Worm (Caenorhabditis elegans): ENCODE results near the gene T12D8.10.

Gene T12D8.10

DNA sequence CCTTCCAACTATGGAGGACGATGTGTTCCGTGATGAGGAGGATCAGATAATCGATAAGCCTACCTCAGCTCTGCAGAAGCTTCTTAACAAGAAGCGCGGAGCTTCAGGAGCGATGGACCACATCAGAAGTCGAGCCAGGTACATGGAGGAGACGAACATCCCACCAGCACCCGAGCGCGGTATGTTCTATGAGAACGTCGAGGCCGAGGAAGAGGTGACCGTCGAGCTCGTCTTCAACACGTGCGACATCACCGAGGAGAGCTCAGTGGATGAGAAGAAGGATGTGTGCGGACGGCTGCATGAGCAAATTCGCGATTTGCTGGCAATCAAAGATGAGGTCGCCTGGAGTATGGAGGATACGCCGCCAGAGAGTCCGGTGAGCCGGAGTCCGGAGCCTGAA is 9.9 kb upstream of the T12D8.10 start:
- TF ChIP-seq unc-62 (GFP tag; optimal IDR thresholded peaks at IDR 0.05) = no peak

ce11 chrIII:13651414-13651813 is 9.3 kb upstream of the T12D8.10 start:
- TF ChIP-seq unc-62 (GFP tag; optimal IDR thresholded peaks at IDR 0.05) = no peak

- no peak for TF ChIP-seq unc-62 (GFP tag; optimal IDR thresholded peaks at IDR 0.05)
These were observed 6.4 kb upstream of the T12D8.10 start for ce11 chrIII:13648540-13648939.

DNA sequence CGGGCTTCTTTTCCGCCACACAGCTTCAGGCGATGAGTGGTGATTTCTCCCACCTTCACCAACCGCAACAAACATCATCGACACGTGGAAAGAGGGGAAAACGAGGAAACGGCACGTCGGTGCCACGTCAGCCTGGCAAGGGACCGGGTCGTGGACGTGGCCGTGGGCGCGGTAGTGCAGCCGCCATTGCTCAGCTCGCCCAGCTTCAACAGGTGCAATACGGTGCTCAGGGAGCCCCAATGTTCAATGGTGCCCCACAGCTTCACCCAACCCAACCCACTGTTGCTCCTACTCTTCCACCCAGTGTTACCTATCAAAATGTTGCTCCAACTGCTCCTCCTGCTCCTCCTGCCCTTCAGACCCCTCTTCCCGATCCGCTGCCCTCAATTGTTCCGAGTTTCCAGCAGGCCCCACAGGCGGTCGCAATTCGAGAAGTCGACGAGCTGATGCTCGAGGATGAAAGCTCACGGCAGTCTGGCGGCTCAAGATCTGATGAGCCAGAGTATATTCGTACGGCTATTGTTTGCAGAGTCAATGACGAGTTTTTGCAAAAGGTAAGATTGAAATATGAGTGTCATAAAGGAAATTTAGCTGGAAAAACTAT is 3.9 kb upstream of the T12D8.10 start:
- TF ChIP-seq unc-62 (GFP tag; optimal IDR thresholded peaks at IDR 0.05) = no peak

ce11 chrIII:13644279-13644678 is 2.2 kb upstream of the T12D8.10 start:
- no peak for TF ChIP-seq unc-62 (GFP tag; optimal IDR thresholded peaks at IDR 0.05)

- TF ChIP-seq unc-62 (GFP tag; optimal IDR thresholded peaks at IDR 0.05) = peak; percentile 42
These were observed 1.4 kb upstream of the T12D8.10 start, which contains the start of the genes drr-2 and set-16 for ce11 chrIII:13643534-13643933. Gene drr-2, minus strand, starts transcription at chrIII:13643570. Gene set-16, plus strand, starts transcription at chrIII:13643916.

ce11 chrIII:13642776-13643175 is 649 bp upstream of the T12D8.10 start:
- no peak for TF ChIP-seq unc-62 (GFP tag; optimal IDR thresholded peaks at IDR 0.05)

ce11 chrIII:13641588-13641987 is 539 bp downstream of the T12D8.10 start, which contains the start of gene acbp-5:
Gene acbp-5, minus strand, starts transcription at chrIII:13641688.
- no peak for TF ChIP-seq unc-62 (GFP tag; optimal IDR thresholded peaks at IDR 0.05)

DNA sequence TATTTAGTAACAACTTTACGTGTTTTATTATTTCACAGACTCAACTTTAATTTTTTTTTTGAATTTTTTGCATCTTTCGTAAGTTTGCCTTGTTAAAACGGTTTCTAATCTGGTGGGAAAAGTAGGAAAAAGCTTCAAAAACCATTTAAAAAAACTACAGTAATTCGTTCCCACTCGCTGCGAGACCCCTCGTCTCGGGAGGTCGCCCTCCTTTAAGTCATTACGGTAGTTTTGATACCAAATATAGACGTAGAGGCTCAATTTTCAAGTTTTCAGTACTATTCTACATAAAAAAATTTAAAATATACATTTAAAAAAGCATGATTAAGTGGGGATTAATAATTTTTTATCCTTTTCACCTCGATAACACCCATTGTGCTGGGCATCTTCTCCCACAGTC is 1.3 kb downstream of the T12D8.10 start:
- TF ChIP-seq unc-62 (GFP tag; optimal IDR thresholded peaks at IDR 0.05) = no peak

- TF ChIP-seq unc-62 (GFP tag; optimal IDR thresholded peaks at IDR 0.05) = no peak
These were observed 2.1 kb downstream of the T12D8.10 start for ce11 chrIII:13640003-13640499.

- no peak for TF ChIP-seq unc-62 (GFP tag; optimal IDR thresholded peaks at IDR 0.05)
These were observed 4.4 kb downstream of the T12D8.10 start for ce11 chrIII:13637681-13638080.

ce11 chrIII:13635730-13636360 is 6.3 kb downstream of the T12D8.10 start:
- TF ChIP-seq unc-62 (GFP tag; optimal IDR thresholded peaks at IDR 0.05) = no peak

DNA sequence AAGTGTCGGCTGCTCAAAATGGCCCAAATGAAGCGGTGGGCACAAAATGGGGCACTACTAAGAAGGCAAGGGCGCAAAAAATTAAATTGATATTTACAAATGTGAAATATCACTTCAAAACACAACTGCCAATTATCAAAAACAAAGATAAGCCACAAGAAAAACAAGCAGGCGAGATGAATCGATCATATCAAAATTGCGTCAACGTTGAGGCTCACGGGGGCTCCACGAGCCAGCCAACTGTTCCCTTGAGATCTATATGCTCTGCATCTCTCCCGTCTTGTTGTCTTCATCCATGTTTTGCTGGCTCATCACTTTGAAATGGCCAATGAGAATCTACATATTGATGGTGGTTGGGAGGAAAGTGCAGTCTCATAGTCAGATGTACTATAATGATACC is 6.9 kb downstream of the T12D8.10 start:
- no peak for TF ChIP-seq unc-62 (GFP tag; optimal IDR thresholded peaks at IDR 0.05)

DNA sequence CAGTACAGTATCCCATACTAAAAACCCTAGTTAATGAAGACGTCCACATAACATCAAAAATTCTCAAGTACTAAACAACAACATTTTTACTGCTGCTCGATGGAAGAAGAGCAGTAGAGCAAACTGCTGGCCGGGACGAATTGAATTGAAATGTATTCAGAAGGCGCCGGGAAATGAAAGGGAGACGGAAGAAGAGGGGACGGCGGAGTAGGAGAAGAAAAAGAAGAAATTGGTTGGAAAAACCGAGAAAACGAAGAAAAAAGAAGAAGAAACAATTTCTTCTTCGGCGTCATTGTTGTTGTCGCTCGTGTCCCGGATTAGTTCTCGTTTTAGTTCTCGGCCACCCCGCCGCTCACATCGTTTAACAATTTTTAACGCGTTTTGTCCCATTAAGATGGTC is 8.3 kb downstream of the T12D8.10 start:
- no peak for TF ChIP-seq unc-62 (GFP tag; optimal IDR thresholded peaks at IDR 0.05)

DNA sequence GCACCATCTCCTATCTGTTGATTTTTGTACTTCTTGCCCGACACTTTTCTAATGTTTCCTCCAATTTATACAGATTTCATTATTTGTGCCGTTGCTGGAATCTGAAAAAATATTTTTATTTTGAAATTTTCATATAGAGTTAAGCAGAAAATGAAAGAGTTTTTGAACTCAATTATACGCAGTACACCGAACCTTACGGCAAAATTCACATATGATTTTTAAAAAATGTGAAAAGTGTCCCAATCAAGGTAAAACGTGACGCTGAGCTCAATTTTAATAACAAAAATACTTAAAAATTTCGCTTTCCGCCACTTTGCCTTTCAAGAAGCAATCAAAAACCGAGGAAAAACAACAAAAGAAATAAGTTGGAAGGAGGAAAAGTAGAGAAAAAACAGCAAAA is 11.4 kb downstream of the T12D8.10 start, which contains the start of gene arrd-17:
Gene arrd-17 (minus strand): TSS at position 101 of the 400 bp plus-strand sequence.
- no peak for TF ChIP-seq unc-62 (GFP tag; optimal IDR thresholded peaks at IDR 0.05)

DNA sequence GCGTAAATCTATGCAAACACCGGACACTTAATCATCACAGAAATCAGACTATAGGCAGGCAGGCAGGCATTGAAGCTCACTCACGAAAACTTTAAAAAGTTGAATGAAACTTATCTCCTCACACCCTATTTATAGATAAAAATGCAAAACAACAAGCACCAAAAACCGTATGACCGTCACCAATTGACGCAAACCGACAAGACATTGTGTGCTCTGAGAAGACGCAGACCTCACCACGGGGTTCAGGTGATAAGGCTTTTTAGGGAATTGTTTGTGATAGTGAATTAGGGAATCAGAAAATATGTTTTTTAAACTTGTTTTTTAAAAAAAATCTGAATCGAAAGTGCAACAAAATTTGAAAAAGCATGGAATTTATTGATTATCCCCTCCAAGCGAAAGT is 15.4 kb downstream of the T12D8.10 start, which contains the start of gene T12D8.5:
Gene T12D8.5 (minus strand): TSS at position 95 of the 400 bp plus-strand sequence.
- TF ChIP-seq unc-62 (GFP tag; optimal IDR thresholded peaks at IDR 0.05) = no peak
